Worm (Caenorhabditis elegans): Measurements from ENCODE around the gene scl-18.

ce11 chrIV:11737269-11737668, 17.0 kb downstream of the scl-18 start, which contains the start of gene K01A6.8:
- TF ChIP-seq nfya-1 (tag; optimal IDR thresholded peaks at IDR 0.05; ENCODE audit: insufficient read depth): no peak
- no peak for TF ChIP-seq ama-1 (optimal IDR thresholded peaks at IDR 0.05)
- TF ChIP-seq jun-1 (tag; optimal IDR thresholded peaks at IDR 0.05): no peak
- TF ChIP-seq aly-2 (tag; optimal IDR thresholded peaks at IDR 0.05): no peak
- TF ChIP-seq snpc-4 (tag; optimal IDR thresholded peaks at IDR 0.05): no peak
- no peak for TF ChIP-seq nhr-11 (tag; optimal IDR thresholded peaks at IDR 0.05)
- TF ChIP-seq nhr-25 (tag; optimal IDR thresholded peaks at IDR 0.05): no peak
- no peak for TF ChIP-seq hmg-11 (tag; optimal IDR thresholded peaks at IDR 0.05)
- no peak for TF ChIP-seq nhr-28 (tag; optimal IDR thresholded peaks at IDR 0.05)
- no peak for TF ChIP-seq ztf-4 (tag; optimal IDR thresholded peaks at IDR 0.05)

All from whole organism, L3 larva.